Worm (Caenorhabditis elegans) whole organism, L4 larva: ENCODE data around the gene K02F6.1.

Experiments
- D1046.2 ChIP-seq: fragments of 200-800 bp; sonication (Bioruptor generic); IDR thresholded peaks from 2 replicates; pipeline ENCODE4 v1.3.6; 2022; ENCODE audit warnings: missing genetic modification characterization, missing compliant biosample characterization
- F10B5.3 ChIP-seq: sonication (generic microtip); optimal IDR thresholded peaks from 2 replicates; lab custom pipeline; 2016; ENCODE audit warnings: mild to moderate bottlenecking, missing genetic modification characterization, missing compliant biosample characterization
- F49E8.2 ChIP-seq: sonication (generic microtip); optimal IDR thresholded peaks from 2 replicates; lab custom pipeline; 2016; ENCODE audit warnings: missing compliant biosample characterization, mild to moderate bottlenecking, missing genetic modification characterization, borderline replicate concordance
- ZK337.2 ChIP-seq: fragments of 200-800 bp; sonication (Bioruptor generic); IDR thresholded peaks from 2 replicates; pipeline ENCODE4 v1.3.6; 2022; ENCODE audit warnings: missing genetic modification reagents, missing genetic modification characterization, missing compliant biosample characterization
- dmd-9 ChIP-seq: fragments of 200-800 bp; sonication (Bioruptor generic); IDR thresholded peaks from 2 replicates; pipeline ENCODE4 v1.3.6; 2022; ENCODE audit warnings: missing genetic modification reagents, missing genetic modification characterization, missing compliant biosample characterization
- duxl-1 ChIP-seq: sonication (generic microtip); optimal IDR thresholded peaks from 2 replicates; lab custom pipeline; 2016; ENCODE audit warnings: mild to moderate bottlenecking, missing genetic modification characterization, moderate library complexity, missing compliant biosample characterization; ENCODE audit not compliant: poor library complexity
- dve-1 ChIP-seq: sonication (generic microtip); optimal IDR thresholded peaks from 2 replicates; lab custom pipeline; 2017; ENCODE audit warnings: antibody characterized with exemption, mild to moderate bottlenecking, missing genetic modification characterization, missing compliant biosample characterization; ENCODE audit not compliant: insufficient read depth
- egl-43 ChIP-seq: fragments of 200-800 bp; sonication (Bioruptor generic); IDR thresholded peaks from 2 replicates; pipeline ENCODE4 v1.3.6; 2022; ENCODE audit warnings: missing genetic modification reagents, missing genetic modification characterization, missing compliant biosample characterization
- hif-1 ChIP-seq, 2 experiments: sonication (generic microtip); optimal IDR thresholded peaks; 2 replicates each; lab custom pipeline; 2016 to 2017; ENCODE audit warnings: missing compliant biosample characterization in 2 of 2, missing genetic modification characterization in 2 of 2, missing genetic modification reagents in 2 of 2, missing genotype in 2 of 2, mild to moderate bottlenecking in 1 of 2
- lin-13 ChIP-seq: fragments of 150-350 bp; optimal IDR thresholded peaks from 2 replicates; lab custom pipeline; 2014; ENCODE audit warnings: missing biosample characterization, missing genetic modification reagents, missing genetic modification characterization
- lin-29 ChIP-seq: fragments of 200-800 bp; sonication (Bioruptor generic); IDR thresholded peaks from 2 replicates; pipeline ENCODE4 v1.3.6; 2022; ENCODE audit warnings: missing genetic modification reagents, missing genetic modification characterization, missing compliant biosample characterization
- lir-3 ChIP-seq: sonication (generic microtip); optimal IDR thresholded peaks from 2 replicates; lab custom pipeline; 2016; ENCODE audit warnings: mild to moderate bottlenecking, missing genetic modification characterization, missing compliant biosample characterization
- mes-2 ChIP-seq: sonication (generic microtip); optimal IDR thresholded peaks from 2 replicates; lab custom pipeline; 2016; ENCODE audit warnings: missing genotype, mild to moderate bottlenecking, missing genetic modification characterization, missing compliant biosample characterization; ENCODE audit not compliant: poor library complexity, severe bottlenecking
- nhr-102 ChIP-seq: sonication (generic microtip); optimal IDR thresholded peaks from 2 replicates; lab custom pipeline; 2016; ENCODE audit warnings: mild to moderate bottlenecking, missing genetic modification characterization, moderate library complexity, missing compliant biosample characterization
- nhr-28 ChIP-seq: fragments of 150-350 bp; optimal IDR thresholded peaks from 2 replicates; lab custom pipeline; 2014; ENCODE audit warnings: missing biosample characterization, missing genetic modification characterization
- pha-4 ChIP-seq, 2 experiments: fragments of 150-350 bp in 1 of 2; fragments of 200-800 bp in 1 of 2; sonication (Bioruptor generic) in 1 of 2; IDR thresholded peaks in 1 of 2; optimal IDR thresholded peaks in 1 of 2; 2 replicates each; pipeline versions ENCODE4 v1.3.6 to Lab custom; 2014 to 2022; ENCODE audit warnings: missing genetic modification characterization in 2 of 2, missing genetic modification reagents in 2 of 2, missing biosample characterization in 1 of 2, missing compliant biosample characterization in 1 of 2
- zfp-3 ChIP-seq: fragments of 200-800 bp; sonication (Bioruptor generic); conservative IDR thresholded peaks from 2 replicates; pipeline ENCODE4 v1.3.6; 2022; ENCODE audit warnings: missing genetic modification reagents, missing genetic modification characterization, missing compliant biosample characterization
- zip-11 ChIP-seq: fragments of 200-800 bp; sonication (Bioruptor generic); IDR thresholded peaks from 2 replicates; pipeline ENCODE4 v1.3.6; 2022; ENCODE audit warnings: missing genetic modification characterization, missing compliant biosample characterization

Gene K02F6.1

ce11 chrII:2605319-2605718 is 51.6 kb downstream of the K02F6.1 start, which contains the start of gene sri-77:
sri-77 (minus strand) TSS chrII:2605419.
- TF ChIP-seq F49E8.2 (tag; lab: Kevin White, UChicago) (no peak), pha-4 (GFP tag; IDR thresholded peaks at IDR 0.05; lab: Robert Waterston, UW) (no peak), pha-4 (tag; optimal IDR thresholded peaks at IDR 0.05; lab: Kevin White, UChicago) (no peak), D1046.2 (GFP tag; lab: Robert Waterston, UW) (no peak), nhr-102 (tag; lab: Kevin White, UChicago) (no peak), lin-29 (GFP tag; lab: Robert Waterston, UW) (no peak), hif-1 (tag; optimal IDR thresholded peaks at IDR 0.05; lab: Kevin White, UChicago) (no peak), lir-3 (no peak), egl-43 (GFP tag; lab: Robert Waterston, UW) (no peak), dmd-9 (GFP tag; lab: Robert Waterston, UW) (no peak), ZK337.2 (GFP tag; lab: Robert Waterston, UW) (no peak), duxl-1 (tag; lab: Kevin White, UChicago) (no peak), lin-13 (GFP tag; lab: Kevin White, UChicago) (no peak), dve-1 (tag; lab: Kevin White, UChicago) (no peak), zfp-3 (no peak), zip-11 (GFP tag; lab: Robert Waterston, UW) (no peak), mes-2 (tag; lab: Kevin White, UChicago) (no peak), nhr-28 (tag; lab: Kevin White, UChicago) (no peak), F10B5.3 (tag; lab: Kevin White, UChicago) (no peak)
